Fruit fly (Drosophila melanogaster) whole organism, embryonic: ENCODE measurements around the gene Atac2.

Experiments used
- CG10366 ChIP-seq: fragments of 200-800 bp; sonication (Bioruptor generic); IDR thresholded peaks from 2 replicates; pipeline ENCODE4 v1.3.6; 2022; ENCODE audit warnings: missing biosample characterization, missing genetic modification characterization
- CG11085 ChIP-seq: fragments of 200-800 bp; sonication (Bioruptor generic); IDR thresholded peaks from 2 replicates; pipeline ENCODE4 v1.3.6; 2022; ENCODE audit warnings: missing biosample characterization, missing genetic modification characterization
- CG11504 ChIP-seq: fragments of 200-800 bp; sonication (Bioruptor generic); optimal IDR thresholded peaks from 3 replicates; lab custom pipeline; 2019; ENCODE audit warnings: missing biosample characterization, mild to moderate bottlenecking, missing genetic modification characterization, moderate library complexity
- CG18599 ChIP-seq: fragments of 200-800 bp; sonication (Bioruptor generic); optimal IDR thresholded peaks from 3 replicates; lab custom pipeline; 2017; ENCODE audit warnings: missing biosample characterization, missing genetic modification characterization, mild to moderate bottlenecking, moderate library complexity, missing genetic modification reagents
- CG31365 ChIP-seq: fragments of 200-800 bp; sonication (Bioruptor generic); optimal IDR thresholded peaks from 2 replicates; lab custom pipeline; 2018; ENCODE audit warnings: missing biosample characterization, mild to moderate bottlenecking, missing genetic modification characterization
- CG31441 ChIP-seq: fragments of 200-800 bp; sonication (Bioruptor generic); IDR thresholded peaks from 2 replicates; pipeline ENCODE4 v1.3.6; 2022; ENCODE audit warnings: missing biosample characterization, missing genetic modification characterization
- CG3281 ChIP-seq: fragments of 200-800 bp; sonication (Bioruptor generic); optimal IDR thresholded peaks from 3 replicates; lab custom pipeline; 2017; ENCODE audit warnings: missing biosample characterization, mild to moderate bottlenecking, missing genetic modification characterization
- CG9609 ChIP-seq: fragments of 200-800 bp; sonication (Bioruptor generic); optimal IDR thresholded peaks from 3 replicates; lab custom pipeline; 2016; ENCODE audit warnings: missing biosample characterization, missing genetic modification characterization
- Dip2 ChIP-seq: fragments of 200-800 bp; sonication (Bioruptor generic); IDR thresholded peaks from 2 replicates; pipeline ENCODE4 v1.3.6; 2022; ENCODE audit warnings: missing biosample characterization, missing genetic modification characterization
- Elba2 ChIP-seq: fragments of 200-800 bp; sonication (Bioruptor generic); optimal IDR thresholded peaks from 3 replicates; lab custom pipeline; 2016; ENCODE audit warnings: missing biosample characterization, missing genetic modification characterization
- gro ChIP-seq: fragments of 200-800 bp; sonication (Bioruptor generic); optimal IDR thresholded peaks from 2 replicates; lab custom pipeline; 2016; ENCODE audit warnings: missing biosample characterization, missing genetic modification characterization
- scrt ChIP-seq: fragments of 200-800 bp; sonication (Bioruptor generic); optimal IDR thresholded peaks from 2 replicates; lab custom pipeline; 2018; ENCODE audit warnings: missing biosample characterization, mild to moderate bottlenecking, missing genetic modification characterization, moderate library complexity

Gene Atac2

dm6 chr2L:18561018-18561417, 51.0 kb downstream of the Atac2 start (continued):
- TF ChIP-seq CG9609, result no peak
- no peak for TF ChIP-seq CG31365
- no peak for TF ChIP-seq Elba2
- TF ChIP-seq CG10366 (GFP tag; lab: Robert Waterston, UW), result no peak
- TF ChIP-seq CG11504 (tag; lab: Kevin White, UChicago), result no peak
- TF ChIP-seq Dip2 (GFP tag; lab: Robert Waterston, UW), result no peak
- TF ChIP-seq scrt (GFP tag; lab: Kevin White, UChicago), result no peak
- peak; percentile 19 for TF ChIP-seq gro (GFP tag; lab: Kevin White, UChicago)
- TF ChIP-seq CG31441 (GFP tag; lab: Robert Waterston, UW), result no peak
- no peak for TF ChIP-seq CG18599 (GFP tag; lab: Kevin White, UChicago)
- TF ChIP-seq CG11085, result no peak
- TF ChIP-seq CG3281, result no peak
